Fruit fly (Drosophila melanogaster): Measurements from ENCODE around the gene CG5854.

- TF ChIP-seq CG8478 (optimal IDR thresholded peaks at IDR 0.05) (no peak), CTCF (optimal IDR thresholded peaks at IDR 0.05) (no peak)
Observed at dm6 chr3R:23902034-23902433, 31.7 kb upstream of the CG5854 start.
